Worm (Caenorhabditis elegans): ENCODE results near the gene srm-6.

srm-6 gene

DNA sequence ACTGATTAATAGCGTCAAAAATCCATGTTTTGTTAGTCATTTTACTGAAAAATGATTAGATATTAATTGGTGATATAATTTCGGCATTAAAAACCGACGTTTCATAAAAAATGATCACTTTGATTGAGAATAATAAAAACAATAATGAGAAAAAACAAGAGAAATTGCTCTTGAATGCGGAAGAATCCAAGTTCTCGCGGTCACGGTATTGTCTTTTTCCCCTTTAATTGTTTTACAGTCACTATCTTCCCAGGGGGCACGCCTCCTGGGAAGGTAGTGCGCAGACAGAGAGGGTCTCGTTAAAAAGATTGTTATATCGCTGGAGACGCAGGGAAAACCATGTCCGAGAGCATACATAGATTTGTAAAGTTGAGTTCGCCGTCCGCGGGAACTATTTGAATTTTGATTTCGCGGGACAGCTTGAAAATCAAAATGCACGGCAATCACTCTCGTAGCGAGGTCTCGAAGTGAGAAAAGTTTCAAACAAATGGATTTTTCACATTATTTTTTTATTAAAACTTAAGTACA is 43.0 kb upstream of the srm-6 start, which contains the start of gene F14D7.2 (continued):
- TF ChIP-seq ceh-58 (GFP tag; IDR thresholded peaks at IDR 0.05) (no peak), dpl-1 (GFP tag; optimal IDR thresholded peaks at IDR 0.05) (peak; percentile 1), D2030.7 (GFP tag; IDR thresholded peaks at IDR 0.05) (no peak), egrh-3 (GFP tag; IDR thresholded peaks at IDR 0.05) (no peak), ztf-3 (GFP tag; optimal IDR thresholded peaks at IDR 0.05) (no peak)

DNA sequence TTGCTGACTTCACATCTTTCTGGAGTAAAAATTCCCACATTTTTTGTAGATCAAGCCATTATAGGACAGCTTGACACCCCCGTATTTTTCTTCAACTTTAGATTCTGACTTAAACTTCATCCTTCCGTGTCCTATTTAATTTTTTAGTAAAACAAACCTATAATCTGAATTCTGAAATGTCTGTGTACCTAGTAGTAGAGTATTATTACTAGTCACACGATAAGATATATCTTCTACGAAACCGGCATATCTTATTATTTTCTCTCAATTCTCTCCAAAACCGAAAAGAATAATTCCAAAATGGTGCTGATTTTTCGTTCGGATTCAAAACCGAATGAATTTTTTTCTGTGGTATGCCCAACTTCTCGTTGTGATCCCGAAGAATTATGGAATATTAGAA is 42.4 kb upstream of the srm-6 start, which contains the start of gene F14D7.9:
Gene F14D7.9 (plus strand): TSS at position 301 of the 400 bp plus-strand sequence.
- no peak for TF ChIP-seq B0261.1 (tag; optimal IDR thresholded peaks at IDR 0.05)
- TF ChIP-seq zfh-2 (GFP tag; conservative IDR thresholded peaks at IDR 0.05), result no peak
- TF ChIP-seq mcd-1 (GFP tag; IDR thresholded peaks at IDR 0.05), result no peak
- no peak for TF ChIP-seq ceh-40 (GFP tag; IDR thresholded peaks at IDR 0.05)
- TF ChIP-seq F23B12.7 (tag; optimal IDR thresholded peaks at IDR 0.05; ENCODE audit: insufficient read depth), result no peak
- no peak for TF ChIP-seq F10E7.11 (tag; optimal IDR thresholded peaks at IDR 0.05)
- no peak for TF ChIP-seq sea-2 (GFP tag; IDR thresholded peaks at IDR 0.05)
- TF ChIP-seq madf-6 (GFP tag; IDR thresholded peaks at IDR 0.05), result no peak
- no peak for TF ChIP-seq attf-5 (GFP tag; optimal IDR thresholded peaks at IDR 0.05)

DNA sequence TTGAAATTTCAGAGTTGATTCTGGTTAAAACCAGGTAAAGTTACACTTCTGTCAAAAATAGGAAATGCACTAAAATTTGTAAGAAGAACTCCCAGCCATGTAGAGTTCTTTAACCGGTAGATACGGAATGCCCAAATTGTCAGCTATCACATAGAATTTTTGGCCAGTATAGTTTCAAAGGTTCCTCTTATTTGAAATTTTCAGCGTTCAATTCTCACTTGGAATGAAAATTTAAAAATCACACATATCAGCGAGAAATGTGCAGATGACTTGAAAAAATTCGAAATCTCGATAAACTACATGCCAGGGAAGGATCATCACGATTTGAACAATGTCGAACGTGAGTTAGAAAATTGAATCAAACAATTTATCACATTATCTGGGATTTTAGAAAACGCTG is 40.3 kb upstream of the srm-6 start, which contains the start of gene F14D7.3:
Gene F14D7.3 (plus strand): TSS at position 301 of the 400 bp plus-strand sequence.
- TF ChIP-seq K11D2.4 (GFP tag; IDR thresholded peaks at IDR 0.05), result no peak
- no peak for TF ChIP-seq athp-1 (tag; optimal IDR thresholded peaks at IDR 0.05)
- no peak for TF ChIP-seq C17E4.6 (GFP tag; IDR thresholded peaks at IDR 0.05)
- TF ChIP-seq unc-130 (GFP tag; optimal IDR thresholded peaks at IDR 0.05), result no peak
- TF ChIP-seq hsf-1 (GFP tag; IDR thresholded peaks at IDR 0.05), result no peak
- no peak for TF ChIP-seq ztf-6 (GFP tag; IDR thresholded peaks at IDR 0.05)
- no peak for TF ChIP-seq madf-6 (GFP tag; IDR thresholded peaks at IDR 0.05)
- TF ChIP-seq snpc-1.3 (tag; optimal IDR thresholded peaks at IDR 0.05; ENCODE audit: insufficient read depth), result no peak

DNA sequence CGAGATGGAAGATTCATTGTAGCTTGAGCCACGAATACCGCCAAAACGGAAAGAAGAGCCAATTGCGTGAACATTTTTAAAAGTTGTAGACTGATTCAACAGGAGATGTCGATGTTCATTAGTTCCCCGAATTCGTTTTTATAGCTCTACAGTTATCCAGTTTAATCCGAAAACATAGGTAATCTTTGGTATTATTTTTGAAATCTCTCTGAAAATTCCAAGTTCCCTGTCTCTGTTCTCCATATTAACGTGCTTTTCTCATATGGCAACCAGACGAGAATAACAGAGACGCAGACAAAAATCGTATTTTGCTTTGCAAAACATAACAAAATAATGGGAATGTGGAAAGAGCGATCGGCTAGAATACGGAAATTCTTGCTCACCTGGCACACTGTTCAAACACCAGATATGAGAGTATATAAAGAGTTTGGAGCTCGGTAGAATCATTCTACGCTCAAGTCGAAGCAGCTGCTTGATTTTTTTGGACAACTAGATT is 37.1 kb upstream of the srm-6 start, which contains the start of the genes spig-3 and F14D7.12:
Gene spig-3 (minus strand): TSS at position 101 of the 496 bp plus-strand sequence.
Gene F14D7.12 (plus strand): TSS at position 446 of the 496 bp plus-strand sequence.
- TF ChIP-seq Y67H2A.10 (GFP tag; conservative IDR thresholded peaks at IDR 0.05) (no peak), nhr-27 (tag; optimal IDR thresholded peaks at IDR 0.05) (no peak), lin-54 (GFP tag; optimal IDR thresholded peaks at IDR 0.05) (no peak), lin-26 (GFP tag; IDR thresholded peaks at IDR 0.05) (no peak), let-526 (GFP tag; IDR thresholded peaks at IDR 0.05) (no peak)

DNA sequence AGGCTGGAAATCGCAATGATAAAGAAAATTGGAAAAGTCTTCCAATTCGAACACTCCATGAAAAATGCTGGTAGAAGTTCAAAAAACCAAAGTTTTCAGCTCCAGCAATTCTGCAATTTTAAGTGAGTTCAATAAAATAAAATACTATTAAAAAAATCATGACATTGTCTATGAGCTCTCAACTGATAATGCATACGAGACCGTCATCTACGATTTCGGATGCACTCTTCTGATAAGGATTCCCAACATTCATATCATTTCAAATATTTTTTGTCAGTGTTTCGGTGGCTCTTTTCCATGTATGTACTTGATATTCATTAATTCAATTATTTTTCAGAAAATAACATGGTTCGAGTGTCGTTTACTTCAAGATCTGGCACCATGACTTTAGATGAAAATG is 35.7 kb upstream of the srm-6 start, which contains the start of gene F14D7.6:
Gene F14D7.6 (plus strand): TSS at position 338 of the 400 bp plus-strand sequence.
- TF ChIP-seq lin-26 (GFP tag; IDR thresholded peaks at IDR 0.05) (no peak), nhr-80 (tag; optimal IDR thresholded peaks at IDR 0.05) (peak; percentile 21), F57A8.1 (GFP tag; optimal IDR thresholded peaks at IDR 0.05) (no peak), B0019.2 (GFP tag; conservative IDR thresholded peaks at IDR 0.05) (no peak), nfya-1 (tag; optimal IDR thresholded peaks at IDR 0.05; ENCODE audit: borderline replicate concordance, insufficient read depth) (no peak), Y53F4B.3 (GFP tag; IDR thresholded peaks at IDR 0.05) (no peak), let-607 (tag; optimal IDR thresholded peaks at IDR 0.05) (no peak)
